Worm (Caenorhabditis elegans) whole organism, L4 larva: ENCODE measurements around the gene C56G2.5.

Experiments used
- D1046.2 ChIP-seq: fragments of 200-800 bp; sonication (Bioruptor generic); IDR thresholded peaks from 2 replicates; pipeline ENCODE4 v1.3.6; 2022; ENCODE audit warnings: missing genetic modification characterization, missing compliant biosample characterization
- F10B5.3 ChIP-seq: sonication (generic microtip); optimal IDR thresholded peaks from 2 replicates; lab custom pipeline; 2016; ENCODE audit warnings: mild to moderate bottlenecking, missing genetic modification characterization, missing compliant biosample characterization
- F26F4.8 ChIP-seq: fragments of 200-800 bp; sonication (Bioruptor generic); conservative IDR thresholded peaks from 2 replicates; pipeline ENCODE4 v1.3.6; 2022; ENCODE audit warnings: missing genetic modification characterization, missing compliant biosample characterization
- Y105C5A.15 ChIP-seq: fragments of 200-800 bp; sonication (Bioruptor generic); IDR thresholded peaks from 2 replicates; pipeline ENCODE4 v1.3.6; 2022; ENCODE audit warnings: missing genetic modification characterization, missing compliant biosample characterization
- Y48G9A.11 ChIP-seq: fragments of 200-800 bp; sonication (Bioruptor generic); IDR thresholded peaks from 2 replicates; pipeline ENCODE4 v1.3.6; 2022; ENCODE audit warnings: missing genetic modification reagents, missing genetic modification characterization, missing compliant biosample characterization
- Y5F2A.4 ChIP-seq: fragments of 200-800 bp; sonication (Bioruptor generic); optimal IDR thresholded peaks from 2 replicates; lab custom pipeline; 2018; ENCODE audit warnings: mild to moderate bottlenecking, missing genetic modification characterization, missing compliant biosample characterization
- ZK337.2 ChIP-seq: fragments of 200-800 bp; sonication (Bioruptor generic); IDR thresholded peaks from 2 replicates; pipeline ENCODE4 v1.3.6; 2022; ENCODE audit warnings: missing genetic modification reagents, missing genetic modification characterization, missing compliant biosample characterization
- aha-1 ChIP-seq: fragments of 150-350 bp; peaks from one replicate; lab custom pipeline; 2014; ENCODE audit warnings: missing biosample characterization, missing genetic modification characterization
- aly-2 ChIP-seq: sonication (generic microtip); optimal IDR thresholded peaks from 2 replicates; lab custom pipeline; 2018; ENCODE audit warnings: missing biosample characterization, missing genetic modification characterization
- attf-4 ChIP-seq: sonication (generic microtip); optimal IDR thresholded peaks from 3 replicates; lab custom pipeline; 2017; ENCODE audit warnings: missing biosample characterization, missing genetic modification characterization
- ceh-20 ChIP-seq: fragments of 200-800 bp; sonication (Bioruptor generic); IDR thresholded peaks from 2 replicates; pipeline ENCODE4 v1.3.6; 2022; ENCODE audit warnings: missing genetic modification reagents, missing genetic modification characterization, missing compliant biosample characterization
- ctbp-1 ChIP-seq: fragments of 200-800 bp; sonication (Bioruptor generic); IDR thresholded peaks from 2 replicates; pipeline ENCODE4 v1.3.6; 2022; ENCODE audit warnings: missing genetic modification reagents, missing genetic modification characterization, missing compliant biosample characterization
- daf-16 ChIP-seq, 3 experiments: sonication (generic microtip); optimal IDR thresholded peaks; 2 replicates each; lab custom pipeline; 2016 to 2017; ENCODE audit warnings: missing genetic modification characterization in 3 of 3, missing genetic modification reagents in 3 of 3, mild to moderate bottlenecking in 2 of 3, missing compliant biosample characterization in 2 of 3, missing biosample characterization in 1 of 3, moderate library complexity in 1 of 3
- dmd-6 ChIP-seq: fragments of 200-800 bp; sonication (Bioruptor generic); IDR thresholded peaks from 2 replicates; pipeline ENCODE4 v1.3.6; 2022; ENCODE audit warnings: missing genetic modification reagents, missing genetic modification characterization, missing compliant biosample characterization
- dpl-1 ChIP-seq: fragments of 150-350 bp; optimal IDR thresholded peaks from 2 replicates; lab custom pipeline; 2014; ENCODE audit warnings: missing biosample characterization, missing genetic modification reagents, missing genetic modification characterization
- dve-1 ChIP-seq: sonication (generic microtip); optimal IDR thresholded peaks from 2 replicates; lab custom pipeline; 2017; ENCODE audit warnings: antibody characterized with exemption, mild to moderate bottlenecking, missing genetic modification characterization, missing compliant biosample characterization; ENCODE audit not compliant: insufficient read depth
- fkh-10 ChIP-seq: fragments of 150-350 bp; optimal IDR thresholded peaks from 2 replicates; lab custom pipeline; 2014; ENCODE audit warnings: missing biosample characterization, missing genetic modification reagents, missing genetic modification characterization
- hlh-30 ChIP-seq: sonication (generic microtip); optimal IDR thresholded peaks from 2 replicates; lab custom pipeline; 2017; ENCODE audit warnings: antibody characterized with exemption, mild to moderate bottlenecking, missing genetic modification characterization, missing compliant biosample characterization; ENCODE audit not compliant: insufficient read depth
- hmg-1.1 ChIP-seq: fragments of 200-800 bp; sonication (Bioruptor generic); IDR thresholded peaks from 2 replicates; pipeline ENCODE4 v1.3.6; 2022; ENCODE audit warnings: missing genetic modification reagents, missing genetic modification characterization, missing compliant biosample characterization
- lim-7 ChIP-seq: fragments of 200-800 bp; sonication (Bioruptor generic); IDR thresholded peaks from 2 replicates; pipeline ENCODE4 v1.3.6; 2022; ENCODE audit warnings: missing genetic modification characterization, missing compliant biosample characterization
- lin-38 ChIP-seq: fragments of 200-800 bp; sonication (Bioruptor generic); IDR thresholded peaks from 2 replicates; pipeline ENCODE4 v1.3.6; 2022; ENCODE audit warnings: missing genetic modification reagents, missing genetic modification characterization, missing compliant biosample characterization
- lir-3 ChIP-seq: sonication (generic microtip); optimal IDR thresholded peaks from 2 replicates; lab custom pipeline; 2016; ENCODE audit warnings: mild to moderate bottlenecking, missing genetic modification characterization, missing compliant biosample characterization
- lsy-2 ChIP-seq, 2 experiments: fragments of 150-350 bp in 1 of 2; sonication (generic microtip) in 1 of 2; optimal IDR thresholded peaks; 2 replicates each; lab custom pipeline; 2014 to 2017; ENCODE audit warnings: missing biosample characterization in 2 of 2, missing genetic modification characterization in 2 of 2
- madf-5 ChIP-seq, 2 experiments: fragments of 200-800 bp; sonication (Bioruptor generic); IDR thresholded peaks; 2 replicates each; pipeline ENCODE4 v1.3.6; 2022; ENCODE audit warnings: missing compliant biosample characterization in 2 of 2, missing genetic modification characterization in 2 of 2
- mdl-1 ChIP-seq, 2 experiments: fragments of 150-350 bp in 1 of 2; sonication (generic microtip) in 1 of 2; optimal IDR thresholded peaks; 2 replicates each; lab custom pipeline; 2014 to 2017; ENCODE audit warnings: missing biosample characterization in 2 of 2, missing genetic modification characterization in 2 of 2
- mdt-29 ChIP-seq: fragments of 200-800 bp; sonication (Bioruptor generic); IDR thresholded peaks from 2 replicates; pipeline ENCODE4 v1.3.6; 2022; ENCODE audit warnings: missing genetic modification reagents, missing genetic modification characterization, missing compliant biosample characterization
- mep-1 ChIP-seq: fragments of 150-350 bp; sonication (generic microtip); optimal IDR thresholded peaks from 3 replicates; lab custom pipeline; 2014; ENCODE audit warnings: missing biosample characterization, missing genetic modification characterization
- mes-2 ChIP-seq: sonication (generic microtip); optimal IDR thresholded peaks from 2 replicates; lab custom pipeline; 2016; ENCODE audit warnings: missing genotype, mild to moderate bottlenecking, missing genetic modification characterization, missing compliant biosample characterization; ENCODE audit not compliant: poor library complexity, severe bottlenecking
- nhr-102 ChIP-seq: sonication (generic microtip); optimal IDR thresholded peaks from 2 replicates; lab custom pipeline; 2016; ENCODE audit warnings: mild to moderate bottlenecking, missing genetic modification characterization, moderate library complexity, missing compliant biosample characterization
- nhr-237 ChIP-seq: sonication (generic microtip); optimal IDR thresholded peaks from 2 replicates; lab custom pipeline; 2017; ENCODE audit warnings: missing biosample characterization, missing genetic modification characterization
- nhr-28 ChIP-seq: fragments of 150-350 bp; optimal IDR thresholded peaks from 2 replicates; lab custom pipeline; 2014; ENCODE audit warnings: missing biosample characterization, missing genetic modification characterization
- nhr-6 ChIP-seq: fragments of 150-350 bp; optimal IDR thresholded peaks from 2 replicates; lab custom pipeline; 2014; ENCODE audit warnings: missing biosample characterization, missing genetic modification characterization
- pha-4 ChIP-seq, 2 experiments: fragments of 150-350 bp in 1 of 2; fragments of 200-800 bp in 1 of 2; sonication (Bioruptor generic) in 1 of 2; IDR thresholded peaks in 1 of 2; optimal IDR thresholded peaks in 1 of 2; 2 replicates each; pipeline versions ENCODE4 v1.3.6 to Lab custom; 2014 to 2022; ENCODE audit warnings: missing genetic modification characterization in 2 of 2, missing genetic modification reagents in 2 of 2, missing biosample characterization in 1 of 2, missing compliant biosample characterization in 1 of 2
- php-3 ChIP-seq: fragments of 200-800 bp; sonication (Bioruptor generic); IDR thresholded peaks from 2 replicates; pipeline ENCODE4 v1.3.6; 2022; ENCODE audit warnings: missing genetic modification reagents, missing genetic modification characterization, missing compliant biosample characterization
- rbr-2 ChIP-seq: sonication (generic microtip); optimal IDR thresholded peaks from 2 replicates; lab custom pipeline; 2016; ENCODE audit warnings: missing genotype, missing genetic modification characterization, missing compliant biosample characterization
- sdz-12 ChIP-seq: fragments of 200-800 bp; sonication (Bioruptor generic); optimal IDR thresholded peaks from 2 replicates; lab custom pipeline; 2018; ENCODE audit warnings: mild to moderate bottlenecking, missing genetic modification characterization, missing compliant biosample characterization
- snpc-4 ChIP-seq: fragments of 150-350 bp; optimal IDR thresholded peaks from 2 replicates; lab custom pipeline; 2014; ENCODE audit warnings: missing biosample characterization, missing genetic modification characterization
- spr-1 ChIP-seq: sonication (generic microtip); optimal IDR thresholded peaks from 2 replicates; lab custom pipeline; 2016; ENCODE audit warnings: mild to moderate bottlenecking, missing genetic modification characterization, missing compliant biosample characterization
- spr-3 ChIP-seq: fragments of 200-800 bp; sonication (Bioruptor generic); optimal IDR thresholded peaks from 2 replicates; lab custom pipeline; 2018; ENCODE audit warnings: mild to moderate bottlenecking, missing genetic modification characterization, missing compliant biosample characterization
- tag-97 ChIP-seq: fragments of 200-800 bp; sonication (Bioruptor generic); IDR thresholded peaks from 2 replicates; pipeline ENCODE4 v1.3.6; 2022; ENCODE audit warnings: missing genetic modification characterization, missing compliant biosample characterization
- unc-62 ChIP-seq, 3 experiments: fragments of 150-350 bp in 1 of 3; sonication (generic microtip); optimal IDR thresholded peaks in 2 of 3; peaks in 1 of 3; 1 replicate in 1 of 3; 2 replicates in 2 of 3; lab custom pipeline; 2014 to 2017; ENCODE audit warnings: missing biosample characterization in 3 of 3, missing genetic modification characterization in 3 of 3, missing genetic modification reagents in 3 of 3, missing genotype in 1 of 3
- zag-1 ChIP-seq: fragments of 150-350 bp; optimal IDR thresholded peaks from 2 replicates; lab custom pipeline; 2014; ENCODE audit warnings: missing biosample characterization, missing genetic modification characterization
- zfp-2 ChIP-seq: sonication (generic microtip); optimal IDR thresholded peaks from 2 replicates; lab custom pipeline; 2016; ENCODE audit warnings: mild to moderate bottlenecking, missing genetic modification characterization, missing compliant biosample characterization
- zip-2 ChIP-seq: fragments of 150-350 bp; optimal IDR thresholded peaks from 2 replicates; lab custom pipeline; 2014; ENCODE audit warnings: missing biosample characterization, missing genetic modification characterization

Gene C56G2.5

DNA sequence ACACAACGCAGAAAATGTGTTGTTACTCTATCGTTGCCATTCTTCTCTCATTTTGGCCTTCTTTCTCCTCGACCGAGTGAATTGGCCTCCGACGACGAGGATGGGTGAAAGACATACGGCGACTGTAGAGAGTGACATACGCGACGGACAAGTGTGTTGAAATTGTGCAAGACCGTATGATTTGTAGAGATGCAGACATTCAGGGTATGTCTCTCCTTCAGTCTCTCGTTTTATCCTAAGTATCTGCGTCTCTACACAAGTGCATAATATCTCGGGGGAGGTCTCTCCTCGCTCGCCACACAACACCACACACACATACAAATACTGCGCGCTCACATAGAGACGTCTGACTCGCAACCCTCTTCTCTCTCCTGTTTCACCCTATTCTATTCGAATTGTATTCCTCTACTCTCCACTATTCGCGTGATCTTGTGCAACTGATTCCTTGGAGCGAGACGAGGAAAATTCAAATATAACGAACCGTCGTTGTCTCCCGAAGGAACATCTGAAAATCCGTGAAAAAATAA lies 43.9 kb downstream of the C56G2.5 start, which contains the start of gene hmg-1.2 (continued):
- TF ChIP-seq fkh-10 (GFP tag; lab: Kevin White, UChicago) (peak; percentile 16), tag-97 (no peak), ctbp-1 (GFP tag; lab: Robert Waterston, UW) (peak; percentile 63; the same call in 1 of the 2 replicates), mdt-29 (GFP tag; lab: Robert Waterston, UW) (no peak)

DNA sequence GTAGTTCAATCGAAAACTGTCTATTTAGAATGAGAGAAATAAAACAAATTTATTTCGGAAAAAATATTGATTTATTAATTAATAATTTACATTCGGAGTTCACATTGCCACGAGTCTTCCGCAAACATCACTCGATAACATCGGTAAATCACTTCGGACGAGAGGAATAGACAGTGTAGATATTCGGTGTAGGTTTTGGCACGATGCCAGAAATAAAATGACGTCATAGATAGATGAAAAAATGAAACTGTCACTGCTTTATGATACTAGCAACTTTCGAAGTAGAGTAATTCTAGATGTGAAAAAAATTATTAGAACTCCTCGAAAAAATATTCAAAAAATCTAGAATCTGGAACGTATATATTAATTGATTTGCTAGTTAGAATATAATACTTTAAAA lies 44.6 kb downstream of the C56G2.5 start:
- no peak for TF ChIP-seq zip-2 (tag; lab: Kevin White, UChicago)
- no peak for TF ChIP-seq spr-3 (GFP tag; lab: Kevin White, UChicago)
- no peak for TF ChIP-seq ZK337.2 (GFP tag; lab: Robert Waterston, UW)
- no peak for TF ChIP-seq lir-3 (tag; lab: Kevin White, UChicago)
- no peak for TF ChIP-seq F10B5.3 (tag; lab: Kevin White, UChicago)
- no peak for TF ChIP-seq Y105C5A.15 (GFP tag; lab: Robert Waterston, UW)
- TF ChIP-seq nhr-102 (tag; lab: Kevin White, UChicago), result no peak

DNA sequence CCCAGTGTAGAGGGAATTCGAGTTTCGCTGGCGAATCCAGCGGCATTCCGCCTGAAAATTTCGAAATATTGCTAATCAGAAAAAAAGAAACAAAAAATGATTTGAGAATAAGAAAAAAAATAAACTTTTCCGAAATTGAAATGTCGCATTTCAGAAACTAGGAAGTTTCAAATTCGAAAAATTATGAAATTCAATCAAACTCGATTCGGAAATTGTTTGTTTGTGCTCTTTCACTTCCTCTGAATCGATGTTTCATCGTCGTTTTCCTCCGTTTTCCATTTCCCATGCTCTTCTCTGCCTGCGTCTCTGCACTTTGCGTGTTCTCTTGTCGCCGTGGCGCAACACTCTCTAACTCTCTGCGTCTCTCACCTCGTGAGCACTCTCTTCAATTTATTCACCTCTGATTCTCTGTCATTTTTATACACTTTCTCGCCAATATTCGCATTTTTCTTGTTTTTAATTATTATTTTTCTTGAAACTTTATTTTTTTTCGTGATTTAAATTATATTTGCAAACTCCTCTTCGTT lies 45.7 kb downstream of the C56G2.5 start, which contains the start of gene C18F10.7:
Gene C18F10.7, minus strand, starts transcription at position 51 of the 527 bp plus-strand sequence.
- TF ChIP-seq madf-5 (GFP tag; IDR thresholded peaks at IDR 0.05; lab: Robert Waterston, UW) (no peak), ceh-20 (GFP tag; lab: Robert Waterston, UW) (no peak), aly-2 (tag; lab: Kevin White, UChicago) (no peak), dmd-6 (GFP tag; lab: Robert Waterston, UW) (peak; percentile 18; the same call in 1 of the 2 replicates), pha-4 (GFP tag; IDR thresholded peaks at IDR 0.05; lab: Robert Waterston, UW) (no peak), pha-4 (tag; optimal IDR thresholded peaks at IDR 0.05; lab: Kevin White, UChicago) (peak; percentile 60), mdl-1 (tag; optimal IDR thresholded peaks at IDR 0.05; lab: Kevin White, UChicago) (peak; percentile 84 to 94), mep-1 (tag; lab: Kevin White, UChicago) (no peak), zag-1 (tag; lab: Kevin White, UChicago) (no peak), nhr-237 (no peak), D1046.2 (GFP tag; lab: Robert Waterston, UW) (no peak), dve-1 (no peak), lim-7 (GFP tag; lab: Robert Waterston, UW) (no peak), lin-38 (GFP tag; lab: Robert Waterston, UW) (no peak), F10B5.3 (tag; lab: Kevin White, UChicago) (no peak), dpl-1 (GFP tag; lab: Kevin White, UChicago) (peak; percentile 42), lsy-2 (tag; optimal IDR thresholded peaks at IDR 0.05; lab: Kevin White, UChicago) (peak in 1 of 2 experiments; percentile 45), aha-1 (tag; lab: Kevin White, UChicago) (peak; percentile 94), hmg-1.1 (GFP tag; lab: Robert Waterston, UW) (peak; percentile 69), nhr-6 (peak; percentile 21), zip-2 (tag; lab: Kevin White, UChicago) (no peak), unc-62 (GFP tag; optimal IDR thresholded peaks at IDR 0.05 in 1 of 2; lab: Kevin White, UChicago) (peak in 1 of 2 experiments; percentile 70), unc-62 (tag; optimal IDR thresholded peaks at IDR 0.05; lab: Kevin White, UChicago) (no peak), Y48G9A.11 (peak; percentile 53), daf-16 (GFP tag; optimal IDR thresholded peaks at IDR 0.05; lab: Kevin White, UChicago) (no peak), daf-16 (tag; optimal IDR thresholded peaks at IDR 0.05; lab: Kevin White, UChicago) (no peak), rbr-2 (tag; lab: Kevin White, UChicago) (peak; percentile 34), fkh-10 (GFP tag; lab: Kevin White, UChicago) (peak; percentile 9), nhr-102 (tag; lab: Kevin White, UChicago) (peak; percentile 1), Y5F2A.4 (GFP tag; lab: Kevin White, UChicago) (no peak), sdz-12 (no peak), attf-4 (tag; lab: Kevin White, UChicago) (no peak), spr-1 (tag; lab: Kevin White, UChicago) (peak; percentile 13), mes-2 (peak; percentile 49), mdt-29 (GFP tag; lab: Robert Waterston, UW) (no peak), nhr-28 (tag; lab: Kevin White, UChicago) (peak; percentile 25), zfp-2 (no peak), php-3 (GFP tag; lab: Robert Waterston, UW) (0 out of 2 replicates have a peak, but pooled peaks have one; percentile 31), hlh-30 (tag; lab: Kevin White, UChicago) (peak; percentile 95), snpc-4 (tag; lab: Kevin White, UChicago) (no peak), F26F4.8 (GFP tag; lab: Robert Waterston, UW) (no peak)
